Worm (Caenorhabditis elegans): ENCODE data around the gene F47B8.1.

F47B8.1 gene

DNA sequence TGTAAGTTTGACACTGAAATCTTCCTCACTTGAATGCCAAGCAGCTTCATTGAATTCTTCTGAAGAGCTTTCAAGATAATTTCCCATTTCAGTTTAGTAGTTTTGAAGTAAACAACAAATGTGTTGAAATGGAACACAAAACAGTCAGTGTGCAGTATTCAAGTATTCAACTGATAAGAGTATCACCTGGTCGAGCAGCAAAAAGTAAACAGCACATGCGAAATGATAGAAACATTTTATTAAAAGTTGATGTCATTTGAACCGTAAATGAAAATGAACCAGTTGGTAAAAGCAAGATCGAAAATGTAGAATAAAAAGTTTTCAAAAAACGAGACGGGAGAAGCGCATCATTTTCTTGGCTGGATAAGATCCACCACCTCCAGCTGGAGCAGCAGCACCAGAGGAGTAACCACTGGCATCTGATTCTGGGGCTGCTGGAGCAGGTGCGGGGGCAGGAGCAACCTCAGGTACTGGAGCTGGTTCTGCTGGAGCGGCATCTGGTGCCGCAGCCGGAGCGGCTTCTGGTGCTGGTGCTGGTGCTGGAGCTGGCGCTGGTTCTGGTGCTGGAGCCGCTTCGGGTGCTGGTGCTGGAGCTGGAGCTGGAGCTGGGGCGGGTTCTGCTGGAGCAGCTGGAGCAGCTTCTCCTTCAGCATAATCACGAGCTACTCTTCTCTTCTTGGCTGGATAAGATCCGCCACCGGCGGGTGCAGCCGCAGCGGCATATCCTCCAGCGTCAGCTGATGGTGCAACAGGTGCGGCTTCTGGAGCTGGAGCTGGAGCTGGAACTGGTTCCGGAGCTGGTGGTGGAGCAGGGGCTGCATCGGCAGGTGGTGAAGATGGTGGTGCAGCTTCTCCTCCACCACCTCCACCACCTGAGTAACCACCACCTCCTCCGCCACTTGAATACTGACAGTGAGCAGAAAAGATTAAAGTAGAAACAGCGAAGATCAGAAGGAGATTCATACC is 10.6 kb upstream of the F47B8.1 start, which contains the start of the genes F47B8.4 and F47B8.18 (continued):
- TF ChIP-seq dpl-1 (GFP tag; optimal IDR thresholded peaks at IDR 0.05) (no peak), lin-26 (GFP tag; IDR thresholded peaks at IDR 0.05) (0 out of 2 replicates have a peak, but pooled peaks have one; percentile 53)

- peak; percentile 75; the same call in 1 of the 2 replicates for TF ChIP-seq hmg-1.2 (GFP tag; IDR thresholded peaks at IDR 0.05)
- no peak for TF ChIP-seq nfya-1 (tag; optimal IDR thresholded peaks at IDR 0.05; ENCODE audit: borderline replicate concordance, insufficient read depth)
- TF ChIP-seq cebp-1 (GFP tag; IDR thresholded peaks at IDR 0.05): no peak
- TF ChIP-seq cebp-1 (tag; optimal IDR thresholded peaks at IDR 0.05): peak; percentile 70
These were observed 8.6 kb upstream of the F47B8.1 start, which contains the start of gene F47B8.3 for ce11 chrV:14322743-14323142. Gene F47B8.3, minus strand, starts transcription at chrV:14323003.

ce11 chrV:14320730-14321319 is 6.7 kb upstream of the F47B8.1 start:
- peak; percentile 23 for TF ChIP-seq attf-5 (GFP tag; optimal IDR thresholded peaks at IDR 0.05)
- TF ChIP-seq F37B4.10 (GFP tag; IDR thresholded peaks at IDR 0.05): no peak
- no peak for TF ChIP-seq cebp-1 (GFP tag; IDR thresholded peaks at IDR 0.05)
- TF ChIP-seq cebp-1 (tag; optimal IDR thresholded peaks at IDR 0.05): peak; percentile 26
- peak; percentile 15 for TF ChIP-seq athp-1 (tag; optimal IDR thresholded peaks at IDR 0.05)
- TF ChIP-seq F57A8.1 (GFP tag; optimal IDR thresholded peaks at IDR 0.05): peak; percentile 31
- TF ChIP-seq egrh-3 (GFP tag; IDR thresholded peaks at IDR 0.05): peak; percentile 98
- peak; percentile 31; the same call in 1 of the 2 replicates for TF ChIP-seq B0336.3 (GFP tag; IDR thresholded peaks at IDR 0.05)
- TF ChIP-seq F33H1.4 (GFP tag; IDR thresholded peaks at IDR 0.05): no peak
- TF ChIP-seq hmg-1.2 (GFP tag; IDR thresholded peaks at IDR 0.05): no peak
- no peak for TF ChIP-seq attf-3 (GFP tag; conservative IDR thresholded peaks at IDR 0.05)
- TF ChIP-seq nfyb-1 (GFP tag; IDR thresholded peaks at IDR 0.05): 0 out of 2 replicates have a peak, but pooled peaks have one; percentile 30
- peak; percentile 95 for TF ChIP-seq zfh-2 (GFP tag; conservative IDR thresholded peaks at IDR 0.05)
- no peak for TF ChIP-seq F55B11.4 (tag; optimal IDR thresholded peaks at IDR 0.05; ENCODE audit: borderline replicate concordance, insufficient read depth)
- no peak for TF ChIP-seq nfya-2 (GFP tag; IDR thresholded peaks at IDR 0.05)
- 0 out of 2 replicates have a peak, but pooled peaks have one; percentile 14 for TF ChIP-seq pbrm-1 (GFP tag; IDR thresholded peaks at IDR 0.05)
- no peak for TF ChIP-seq madf-6 (GFP tag; IDR thresholded peaks at IDR 0.05)

DNA sequence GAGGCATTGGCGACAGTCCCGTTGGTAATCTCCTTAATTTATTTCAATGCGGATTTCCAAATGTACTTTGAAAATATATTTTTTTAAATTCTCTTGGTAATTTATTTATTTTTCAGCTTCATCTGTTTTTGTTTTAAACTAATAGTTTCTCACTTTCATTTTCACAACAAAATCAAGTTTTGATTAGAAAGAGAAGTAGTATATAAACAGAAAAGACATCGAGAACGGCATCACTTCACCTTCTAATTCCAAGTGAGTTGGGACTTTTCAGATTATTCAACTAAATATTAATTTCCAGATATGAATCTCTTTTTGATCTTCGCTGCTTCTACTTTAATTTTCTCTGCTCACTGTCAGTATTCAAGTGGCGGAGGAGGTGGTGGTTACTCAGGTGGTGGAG is 6.1 kb upstream of the F47B8.1 start, which contains the start of gene F47B8.14:
TSS of gene F47B8.14 (plus strand) at position 301 of the 400 bp plus-strand sequence.
- TF ChIP-seq snpc-4 (GFP tag; optimal IDR thresholded peaks at IDR 0.05) (no peak), snpc-4 (tag; optimal IDR thresholded peaks at IDR 0.05) (no peak), dpff-1 (tag; optimal IDR thresholded peaks at IDR 0.05) (no peak), dpl-1 (GFP tag; optimal IDR thresholded peaks at IDR 0.05) (no peak), lin-54 (GFP tag; optimal IDR thresholded peaks at IDR 0.05) (no peak), cebp-2 (GFP tag; IDR thresholded peaks at IDR 0.05) (no peak), nhr-80 (tag; optimal IDR thresholded peaks at IDR 0.05) (no peak), unc-62 (GFP tag; optimal IDR thresholded peaks at IDR 0.05) (no peak), gei-17 (GFP tag; optimal IDR thresholded peaks at IDR 0.05) (no peak), Y53G8AR.9 (GFP tag; conservative IDR thresholded peaks at IDR 0.05) (no peak), lir-1 (GFP tag; conservative IDR thresholded peaks at IDR 0.05) (no peak), lin-40 (tag; optimal IDR thresholded peaks at IDR 0.05) (no peak), hmg-20 (GFP tag; IDR thresholded peaks at IDR 0.05) (no peak), T26A5.8 (tag; optimal IDR thresholded peaks at IDR 0.05) (no peak), T07F8.4 (tag; optimal IDR thresholded peaks at IDR 0.05) (no peak), madf-3 (GFP tag; IDR thresholded peaks at IDR 0.05) (no peak), attf-6 (GFP tag; IDR thresholded peaks at IDR 0.05) (no peak), B0336.3 (GFP tag; IDR thresholded peaks at IDR 0.05) (no peak), zim-3 (tag; optimal IDR thresholded peaks at IDR 0.05) (no peak), bed-1 (GFP tag; IDR thresholded peaks at IDR 0.05) (no peak), lsl-1 (GFP tag; optimal IDR thresholded peaks at IDR 0.05) (no peak)

Measured in whole organism, young adult.